Fruit fly (Drosophila melanogaster) whole organism, embryonic: ENCODE data around the gene CG5850.

Source experiments
- Atf-2 ChIP-seq: fragments of 200-800 bp; sonication (Bioruptor generic); optimal IDR thresholded peaks from 2 replicates; lab custom pipeline; 2016; ENCODE audit warnings: missing biosample characterization, missing genetic modification characterization
- CG10366 ChIP-seq: fragments of 200-800 bp; sonication (Bioruptor generic); IDR thresholded peaks from 2 replicates; pipeline ENCODE4 v1.3.6; 2022; ENCODE audit warnings: missing biosample characterization, missing genetic modification characterization
- CG10959 ChIP-seq: fragments of 200-800 bp; sonication (Bioruptor generic); IDR thresholded peaks from 2 replicates; pipeline ENCODE4 v1.3.6; 2022; ENCODE audit warnings: missing biosample characterization, missing genetic modification characterization
- CG11723 ChIP-seq: fragments of 200-800 bp; sonication (Bioruptor generic); optimal IDR thresholded peaks from 2 replicates; lab custom pipeline; 2017; ENCODE audit warnings: missing biosample characterization, mild to moderate bottlenecking, missing genetic modification characterization
- CG13296 ChIP-seq: fragments of 200-800 bp; sonication (Bioruptor generic); optimal IDR thresholded peaks from 3 replicates; lab custom pipeline; 2018; ENCODE audit warnings: missing biosample characterization, mild to moderate bottlenecking, missing genetic modification characterization
- CG13894 ChIP-seq: fragments of 200-800 bp; sonication (Bioruptor generic); optimal IDR thresholded peaks from 3 replicates; lab custom pipeline; 2018; ENCODE audit warnings: missing biosample characterization, mild to moderate bottlenecking, missing genetic modification characterization, moderate library complexity
- CG14710 ChIP-seq: fragments of 200-800 bp; sonication (Bioruptor generic); optimal IDR thresholded peaks from 3 replicates; lab custom pipeline; 2019; ENCODE audit warnings: missing biosample characterization, mild to moderate bottlenecking, missing genetic modification characterization, moderate library complexity
- CG15269 ChIP-seq: fragments of 200-800 bp; sonication (Bioruptor generic); optimal IDR thresholded peaks from 2 replicates; lab custom pipeline; 2018; ENCODE audit warnings: missing biosample characterization, mild to moderate bottlenecking, missing genetic modification characterization, moderate library complexity
- CG15479 ChIP-seq: fragments of 200-800 bp; sonication (Bioruptor generic); optimal IDR thresholded peaks from 3 replicates; lab custom pipeline; 2019; ENCODE audit warnings: missing biosample characterization, mild to moderate bottlenecking, missing genetic modification characterization, moderate library complexity
- CG17328 ChIP-seq: fragments of 200-800 bp; sonication (Bioruptor generic); IDR thresholded peaks from 2 replicates; pipeline ENCODE4 v1.3.6; 2022; ENCODE audit warnings: missing biosample characterization, missing genetic modification characterization
- CG17361 ChIP-seq: fragments of 200-800 bp; sonication (Bioruptor generic); IDR thresholded peaks from 3 replicates; pipeline ENCODE4 v1.3.6; 2022; ENCODE audit warnings: missing biosample characterization, missing genetic modification characterization
- CG1792 ChIP-seq: fragments of 200-800 bp; sonication (Bioruptor generic); optimal IDR thresholded peaks from 2 replicates; lab custom pipeline; 2016; ENCODE audit warnings: missing biosample characterization, missing genetic modification characterization
- CG18764 ChIP-seq: fragments of 200-800 bp; sonication (Bioruptor generic); optimal IDR thresholded peaks from 3 replicates; lab custom pipeline; 2016; ENCODE audit warnings: missing biosample characterization, missing genetic modification characterization
- CG2116 ChIP-seq: fragments of 200-800 bp; sonication (Bioruptor generic); optimal IDR thresholded peaks from 3 replicates; lab custom pipeline; 2018; ENCODE audit warnings: missing biosample characterization, mild to moderate bottlenecking, missing genetic modification characterization
- CG31388 ChIP-seq: fragments of 200-800 bp; sonication (Bioruptor generic); optimal IDR thresholded peaks from 2 replicates; lab custom pipeline; 2016; ENCODE audit warnings: missing biosample characterization, missing genetic modification characterization
- CG34224 ChIP-seq: fragments of 200-800 bp; sonication (Bioruptor generic); IDR thresholded peaks from 3 replicates; pipeline ENCODE4 v1.3.6; 2022; ENCODE audit warnings: missing biosample characterization, missing genetic modification characterization; ENCODE audit not compliant: partially characterized antibody
- CG3838 ChIP-seq: fragments of 200-800 bp; sonication (Bioruptor generic); optimal IDR thresholded peaks from 3 replicates; lab custom pipeline; 2016; ENCODE audit warnings: missing biosample characterization, missing genetic modification characterization
- CG6254 ChIP-seq: fragments of 200-800 bp; sonication (Bioruptor generic); optimal IDR thresholded peaks from 3 replicates; lab custom pipeline; 2017; ENCODE audit warnings: mild to moderate bottlenecking, missing biosample characterization, missing genetic modification reagents, missing genetic modification characterization
- CG7928 ChIP-seq: fragments of 200-800 bp; sonication (Bioruptor generic); optimal IDR thresholded peaks from 2 replicates; lab custom pipeline; 2017; ENCODE audit warnings: missing biosample characterization, mild to moderate bottlenecking, missing genetic modification characterization
- CG8281 ChIP-seq: fragments of 200-800 bp; sonication (Bioruptor generic); optimal IDR thresholded peaks from 2 replicates; lab custom pipeline; 2018; ENCODE audit warnings: missing biosample characterization, mild to moderate bottlenecking, missing genetic modification characterization, moderate library complexity
- CG8290 ChIP-seq, 3 experiments: fragments of 200-800 bp; sonication (Bioruptor generic); optimal IDR thresholded peaks; 2 replicates each; lab custom pipeline; 2016 to 2019; ENCODE audit warnings: missing biosample characterization in 3 of 3, missing genetic modification characterization in 3 of 3, mild to moderate bottlenecking in 2 of 3, moderate library complexity in 1 of 3
- CG9609 ChIP-seq: fragments of 200-800 bp; sonication (Bioruptor generic); optimal IDR thresholded peaks from 3 replicates; lab custom pipeline; 2016; ENCODE audit warnings: missing biosample characterization, missing genetic modification characterization
- CG9876 ChIP-seq: fragments of 200-800 bp; sonication (Bioruptor generic); optimal IDR thresholded peaks from 2 replicates; lab custom pipeline; 2016; ENCODE audit warnings: missing biosample characterization, missing genetic modification characterization
- Chrac-16 ChIP-seq: fragments of 200-800 bp; sonication (Bioruptor generic); optimal IDR thresholded peaks from 3 replicates; lab custom pipeline; 2016; ENCODE audit warnings: missing biosample characterization, missing genetic modification characterization
- Dip2 ChIP-seq: fragments of 200-800 bp; sonication (Bioruptor generic); IDR thresholded peaks from 2 replicates; pipeline ENCODE4 v1.3.6; 2022; ENCODE audit warnings: missing biosample characterization, missing genetic modification characterization
- Dll ChIP-seq: fragments of 200-800 bp; sonication (Bioruptor generic); IDR thresholded peaks from 4 replicates; pipeline ENCODE4 v1.3.6; 2022; ENCODE audit warnings: missing biosample characterization, missing genetic modification characterization; ENCODE audit not compliant: partially characterized antibody
- Eip74EF ChIP-seq, 2 experiments: fragments of 200-800 bp in 1 of 2; fragments of >200 bp in 1 of 2; sonication (Bioruptor generic) in 1 of 2; optimal IDR thresholded peaks; 2 replicates each; lab custom pipeline; 2017 to 2019; ENCODE audit warnings: missing biosample characterization in 2 of 2, missing genetic modification characterization in 2 of 2, mild to moderate bottlenecking in 1 of 2, moderate library complexity in 1 of 2
- Ets65A ChIP-seq: fragments of 200-800 bp; sonication (Bioruptor generic); peaks from one replicate; lab custom pipeline; 2016; ENCODE audit warnings: missing biosample characterization, missing genetic modification characterization
- Fer2 ChIP-seq: fragments of 200-800 bp; sonication (Bioruptor generic); optimal IDR thresholded peaks from 2 replicates; lab custom pipeline; 2018; ENCODE audit warnings: missing biosample characterization, mild to moderate bottlenecking, missing genetic modification characterization, moderate library complexity
- Hand ChIP-seq: fragments of 200-800 bp; sonication (Bioruptor generic); optimal IDR thresholded peaks from 2 replicates; lab custom pipeline; 2017; ENCODE audit warnings: mild to moderate bottlenecking, missing biosample characterization, missing genetic modification reagents, missing genetic modification characterization
- Hey ChIP-seq: fragments of 200-800 bp; sonication (Bioruptor generic); optimal IDR thresholded peaks from 3 replicates; lab custom pipeline; 2018; ENCODE audit warnings: missing biosample characterization, mild to moderate bottlenecking, missing genetic modification characterization
- Kr ChIP-seq: fragments of 200-800 bp; sonication (Bioruptor generic); optimal IDR thresholded peaks from 2 replicates; lab custom pipeline; 2017; ENCODE audit warnings: missing biosample characterization, mild to moderate bottlenecking, missing genetic modification characterization
- Med ChIP-seq: fragments of 200-800 bp; sonication (Bioruptor generic); peaks from one replicate; lab custom pipeline; 2016; ENCODE audit warnings: missing biosample characterization, missing genetic modification characterization, mild to moderate bottlenecking, inconsistent platforms, moderate library complexity
- NK7.1 ChIP-seq: fragments of 200-800 bp; sonication (Bioruptor generic); optimal IDR thresholded peaks from 3 replicates; lab custom pipeline; 2016; ENCODE audit warnings: missing biosample characterization, missing genetic modification characterization
- ash1 ChIP-seq: fragments of 200-800 bp; sonication (Bioruptor generic); optimal IDR thresholded peaks from 2 replicates; lab custom pipeline; 2018; ENCODE audit warnings: missing biosample characterization, mild to moderate bottlenecking, missing genetic modification characterization
- cg ChIP-seq: fragments of 200-800 bp; sonication (Bioruptor generic); optimal IDR thresholded peaks from 3 replicates; lab custom pipeline; 2019; ENCODE audit warnings: missing biosample characterization, mild to moderate bottlenecking, missing genetic modification characterization, moderate library complexity
- da ChIP-seq: fragments of 200-800 bp; sonication (Bioruptor generic); optimal IDR thresholded peaks from 2 replicates; lab custom pipeline; 2016; ENCODE audit warnings: missing biosample characterization, missing genetic modification characterization
- ftz-f1 ChIP-seq: fragments of 200-800 bp; sonication (Bioruptor generic); optimal IDR thresholded peaks from 2 replicates; lab custom pipeline; 2016; ENCODE audit warnings: missing biosample characterization, missing genetic modification characterization
- gro ChIP-seq: fragments of 200-800 bp; sonication (Bioruptor generic); optimal IDR thresholded peaks from 2 replicates; lab custom pipeline; 2016; ENCODE audit warnings: missing biosample characterization, missing genetic modification characterization
- gt ChIP-seq: fragments of 200-800 bp; sonication (Bioruptor generic); IDR thresholded peaks from 2 replicates; pipeline ENCODE4 v1.3.6; 2022; ENCODE audit warnings: missing biosample characterization, missing genetic modification characterization
- kah ChIP-seq: fragments of 200-800 bp; sonication (Bioruptor generic); optimal IDR thresholded peaks from 2 replicates; lab custom pipeline; 2018; ENCODE audit warnings: missing biosample characterization, mild to moderate bottlenecking, missing genetic modification characterization
- lab ChIP-seq: fragments of 200-800 bp; sonication (Bioruptor generic); optimal IDR thresholded peaks from 3 replicates; lab custom pipeline; 2017; ENCODE audit warnings: missing biosample characterization, missing genetic modification characterization, mild to moderate bottlenecking, moderate library complexity, missing genetic modification reagents
- luna ChIP-seq: fragments of 200-800 bp; sonication (Bioruptor generic); optimal IDR thresholded peaks from 2 replicates; lab custom pipeline; 2016; ENCODE audit warnings: missing biosample characterization, missing genetic modification characterization
- mirr ChIP-seq: fragments of 200-800 bp; sonication (Bioruptor generic); optimal IDR thresholded peaks from 3 replicates; lab custom pipeline; 2018; ENCODE audit warnings: missing biosample characterization, mild to moderate bottlenecking, missing genetic modification characterization
- sisA ChIP-seq: fragments of 200-800 bp; sonication (Bioruptor generic); IDR thresholded peaks from 2 replicates; pipeline ENCODE4 v1.3.6; 2022; ENCODE audit warnings: missing biosample characterization, missing genetic modification characterization
- sug ChIP-seq: fragments of 200-800 bp; optimal IDR thresholded peaks from 2 replicates; lab custom pipeline; 2019; ENCODE audit warnings: missing biosample characterization, mild to moderate bottlenecking, missing genetic modification characterization, moderate library complexity
- tin ChIP-seq: fragments of 200-800 bp; sonication (Bioruptor generic); optimal IDR thresholded peaks from 3 replicates; lab custom pipeline; 2016; ENCODE audit warnings: missing biosample characterization, missing genetic modification characterization
- twi ChIP-seq: fragments of 200-800 bp; optimal IDR thresholded peaks from 2 replicates; lab custom pipeline; 2019; ENCODE audit warnings: missing biosample characterization, mild to moderate bottlenecking, missing genetic modification characterization, moderate library complexity

CG5850 gene

DNA sequence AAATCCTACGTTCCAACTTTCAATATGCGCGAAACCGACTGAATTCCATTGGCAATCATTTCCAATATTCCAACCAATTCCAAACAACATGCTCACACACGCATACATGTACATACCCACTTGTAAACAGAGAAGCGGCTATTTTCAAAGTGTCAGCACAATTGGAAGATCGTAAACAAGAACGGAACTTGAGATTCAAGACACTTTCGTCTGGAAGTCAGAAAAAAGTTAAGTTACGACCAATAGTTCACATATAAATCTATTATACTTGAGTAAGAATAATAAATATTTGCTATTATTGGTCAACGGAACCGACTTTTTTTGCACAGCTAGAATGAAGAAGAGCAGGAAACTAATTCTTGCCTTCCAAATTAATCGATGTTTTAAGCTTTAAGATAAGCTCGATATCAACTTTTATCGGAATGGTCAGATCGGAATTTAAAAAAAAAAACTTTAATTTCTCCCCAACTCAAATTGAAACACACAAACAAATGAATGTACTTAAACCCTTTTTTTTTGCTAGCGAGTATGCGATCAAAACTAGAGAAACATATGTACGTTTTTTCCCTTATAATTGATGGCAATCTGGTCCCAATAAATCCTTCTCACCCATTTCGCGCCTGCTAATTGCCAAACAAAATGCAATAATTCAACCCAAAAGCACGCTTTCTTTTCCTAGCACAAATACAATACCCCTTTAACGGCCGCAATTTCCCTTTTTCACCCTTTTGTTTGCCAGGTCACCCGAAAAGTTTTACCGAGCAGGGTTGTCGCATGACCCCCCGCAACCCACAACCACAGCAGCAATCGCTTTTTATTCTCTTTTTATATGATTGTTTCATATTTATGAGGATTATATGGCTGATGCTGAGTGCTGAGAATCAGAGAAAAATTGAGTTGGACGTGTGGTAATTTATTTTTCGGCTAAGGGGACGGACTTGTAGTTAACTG is 38.9 kb upstream of the CG5850 start, which contains the start of the genes CG31875 and SoYb:
Gene CG31875, minus strand, starts transcription at position 329 of the 951 bp plus-strand sequence.
Gene SoYb, minus strand, starts transcription at position 329 of the 951 bp plus-strand sequence.
- TF ChIP-seq cg (GFP tag; lab: Kevin White, UChicago) (peak; percentile 39), Kr (peak; percentile 39), CG10366 (GFP tag; lab: Robert Waterston, UW) (no peak), Dip2 (GFP tag; lab: Robert Waterston, UW) (no peak), Chrac-16 (no peak), Hand (GFP tag; lab: Kevin White, UChicago) (no peak), CG8290 (GFP tag; optimal IDR thresholded peaks at IDR 0.05; lab: Kevin White, UChicago) (no peak), CG8290 (tag; optimal IDR thresholded peaks at IDR 0.05; lab: Kevin White, UChicago) (no peak), CG15269 (tag; lab: Kevin White, UChicago) (no peak), sisA (GFP tag; lab: Robert Waterston, UW) (no peak), mirr (GFP tag; lab: Kevin White, UChicago) (no peak), tin (GFP tag; lab: Kevin White, UChicago) (no peak), CG15479 (GFP tag; lab: Kevin White, UChicago) (no peak), CG8281 (no peak), CG17361 (GFP tag; lab: Robert Waterston, UW) (no peak), ash1 (GFP tag; lab: Kevin White, UChicago) (no peak), ftz-f1 (no peak), Eip74EF (GFP tag; optimal IDR thresholded peaks at IDR 0.05; lab: Kevin White, UChicago) (peak in 1 of 2 experiments; percentile 25), CG11723 (GFP tag; lab: Kevin White, UChicago) (no peak), Atf-2 (GFP tag; lab: Kevin White, UChicago) (no peak), CG9609 (GFP tag; lab: Kevin White, UChicago) (no peak), sug (tag; lab: Kevin White, UChicago) (no peak), CG14710 (tag; lab: Kevin White, UChicago) (no peak), CG34224 (GFP tag; lab: Robert Waterston, UW) (no peak), CG9876 (no peak), CG13296 (GFP tag; lab: Kevin White, UChicago) (no peak), Med (GFP tag; lab: Kevin White, UChicago) (peak; percentile 13), CG18764 (no peak), CG3838 (GFP tag; lab: Kevin White, UChicago) (no peak), CG10959 (GFP tag; lab: Robert Waterston, UW) (no peak), luna (no peak), twi (no peak), CG6254 (no peak), Ets65A (GFP tag; lab: Kevin White, UChicago) (peak; percentile 87), CG31388 (GFP tag; lab: Kevin White, UChicago) (no peak), NK7.1 (no peak), da (GFP tag; lab: Kevin White, UChicago) (no peak), lab (GFP tag; lab: Kevin White, UChicago) (no peak), Hey (tag; lab: Kevin White, UChicago) (no peak), CG1792 (no peak), kah (no peak), gro (no peak), Fer2 (tag; lab: Kevin White, UChicago) (no peak), Dll (GFP tag; lab: Robert Waterston, UW) (no peak), CG7928 (GFP tag; lab: Kevin White, UChicago) (no peak), CG13894 (tag; lab: Kevin White, UChicago) (no peak), CG17328 (GFP tag; lab: Robert Waterston, UW) (0 out of 2 replicates have a peak, but pooled peaks have one; percentile 9), gt (GFP tag; lab: Robert Waterston, UW) (no peak), CG2116 (GFP tag; lab: Kevin White, UChicago) (no peak)
